Worm (Caenorhabditis elegans) whole organism, midembryonic: Measurements from ENCODE around the gene F26F4.8.

Source experiments
- T22C8.4 ChIP-seq: fragments of 200-800 bp; sonication (Bioruptor generic); IDR thresholded peaks from 2 replicates; pipeline ENCODE4 v1.3.6; 2022; ENCODE audit warnings: missing genetic modification characterization, missing compliant biosample characterization
- cog-1 ChIP-seq: sonication (generic microtip); optimal IDR thresholded peaks from 2 replicates; lab custom pipeline; 2016; ENCODE audit warnings: missing genetic modification characterization, missing compliant biosample characterization
- flt-1 ChIP-seq: fragments of 200-800 bp; sonication (Bioruptor generic); IDR thresholded peaks from 2 replicates; pipeline ENCODE4 v1.3.6; 2022; ENCODE audit warnings: missing genetic modification characterization, missing compliant biosample characterization
- klf-2 ChIP-seq: fragments of 200-800 bp; sonication (Bioruptor generic); conservative IDR thresholded peaks from 2 replicates; pipeline ENCODE4 v1.3.6; 2022; ENCODE audit warnings: missing genetic modification reagents, missing genetic modification characterization, missing compliant biosample characterization
- med-1 ChIP-seq: sonication (generic microtip); optimal IDR thresholded peaks from 2 replicates; lab custom pipeline; 2017; ENCODE audit warnings: missing genetic modification characterization, mild to moderate bottlenecking, missing compliant biosample characterization, antibody characterized with exemption, missing genetic modification reagents; ENCODE audit not compliant: insufficient read depth
- ref-1 ChIP-seq: fragments of 200-800 bp; sonication (Bioruptor generic); conservative IDR thresholded peaks from 2 replicates; pipeline ENCODE4 v1.3.6; 2022; ENCODE audit warnings: missing genetic modification reagents, missing genetic modification characterization, missing compliant biosample characterization
- tab-1 ChIP-seq: fragments of 200-800 bp; sonication (Bioruptor generic); IDR thresholded peaks from 2 replicates; pipeline ENCODE4 v1.3.6; 2022; ENCODE audit warnings: missing genetic modification characterization, missing compliant biosample characterization
- ztf-23 ChIP-seq: fragments of 200-800 bp; sonication (Bioruptor generic); IDR thresholded peaks from 2 replicates; pipeline ENCODE4 v1.3.6; 2022; ENCODE audit warnings: missing genetic modification reagents, missing genetic modification characterization, missing compliant biosample characterization
- ztf-29 ChIP-seq: fragments of 200-800 bp; sonication (Bioruptor generic); IDR thresholded peaks from 2 replicates; pipeline ENCODE4 v1.3.6; 2022; ENCODE audit warnings: missing genetic modification reagents, missing genetic modification characterization, missing compliant biosample characterization

F26F4.8 gene

ce11 chrIII:4905405-4905804 is at the start of gene F26F4.8:
F26F4.8 (minus strand) TSS chrIII:4905473.
- TF ChIP-seq ztf-23 (GFP tag; lab: Robert Waterston, UW) (no peak), klf-2 (GFP tag; lab: Robert Waterston, UW) (no peak), cog-1 (tag; lab: Kevin White, UChicago) (no peak), med-1 (GFP tag; lab: Kevin White, UChicago) (no peak), tab-1 (GFP tag; lab: Robert Waterston, UW) (no peak), ref-1 (GFP tag; lab: Robert Waterston, UW) (no peak), flt-1 (GFP tag; lab: Robert Waterston, UW) (no peak)

- TF ChIP-seq flt-1 (GFP tag; lab: Robert Waterston, UW): no peak
- TF ChIP-seq tab-1 (GFP tag; lab: Robert Waterston, UW): no peak
- TF ChIP-seq med-1 (GFP tag; lab: Kevin White, UChicago): no peak
- no peak for TF ChIP-seq ztf-29 (GFP tag; lab: Robert Waterston, UW)
- no peak for TF ChIP-seq cog-1 (tag; lab: Kevin White, UChicago)
- TF ChIP-seq ref-1 (GFP tag; lab: Robert Waterston, UW): no peak
- TF ChIP-seq klf-2 (GFP tag; lab: Robert Waterston, UW): no peak
- no peak for TF ChIP-seq T22C8.4
- TF ChIP-seq ztf-23 (GFP tag; lab: Robert Waterston, UW): no peak
Observed at ce11 chrIII:4952970-4953369, 47.7 kb upstream of the F26F4.8 start.

DNA sequence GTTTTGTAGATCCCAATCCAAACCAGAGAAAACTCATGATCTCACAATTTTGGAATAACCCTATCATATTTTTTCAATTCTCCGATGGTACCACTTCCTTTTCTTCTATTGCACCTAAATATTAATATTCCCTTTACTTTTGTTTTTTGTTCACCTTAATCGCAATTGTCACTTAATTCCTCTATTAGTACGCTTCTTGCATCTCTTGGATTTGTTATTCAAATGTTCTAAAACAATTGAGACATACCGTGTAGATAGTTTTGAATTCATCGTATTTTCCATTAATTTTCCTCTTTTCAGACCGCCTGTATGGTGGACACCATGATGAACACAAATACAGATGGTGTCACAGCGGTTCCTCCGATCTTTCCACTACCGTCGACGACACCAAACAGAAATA is 46.6 kb upstream of the F26F4.8 start, which contains the start of gene flh-2:
TSS of gene flh-2 (plus strand) at position 301 of the 400 bp plus-strand sequence.
- no peak for TF ChIP-seq cog-1 (tag; lab: Kevin White, UChicago)
- no peak for TF ChIP-seq flt-1 (GFP tag; lab: Robert Waterston, UW)
- no peak for TF ChIP-seq ztf-29 (GFP tag; lab: Robert Waterston, UW)
- TF ChIP-seq med-1 (GFP tag; lab: Kevin White, UChicago): no peak

DNA sequence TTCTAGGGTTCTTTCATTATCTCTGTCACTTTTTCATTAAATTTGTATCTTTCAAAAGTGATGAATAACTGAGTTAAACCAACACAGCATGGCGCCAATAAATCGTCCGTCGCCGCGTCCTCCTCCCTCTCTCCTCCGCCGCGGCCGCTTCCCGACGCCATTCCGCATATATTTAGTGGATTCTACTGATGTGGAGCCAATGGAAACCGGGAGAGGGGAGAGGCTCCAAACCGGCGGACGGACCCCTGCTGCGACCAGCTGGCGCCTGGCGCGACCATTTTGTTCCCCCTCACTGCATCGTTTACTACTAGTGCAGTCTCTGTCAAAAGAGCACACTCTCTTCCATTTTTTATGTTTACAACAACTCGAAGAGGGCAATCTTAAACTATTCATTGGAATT is 45.9 kb upstream of the F26F4.8 start:
- TF ChIP-seq ref-1 (GFP tag; lab: Robert Waterston, UW): no peak
- no peak for TF ChIP-seq med-1 (GFP tag; lab: Kevin White, UChicago)
- TF ChIP-seq flt-1 (GFP tag; lab: Robert Waterston, UW): no peak
- no peak for TF ChIP-seq T22C8.4
- no peak for TF ChIP-seq cog-1 (tag; lab: Kevin White, UChicago)

DNA sequence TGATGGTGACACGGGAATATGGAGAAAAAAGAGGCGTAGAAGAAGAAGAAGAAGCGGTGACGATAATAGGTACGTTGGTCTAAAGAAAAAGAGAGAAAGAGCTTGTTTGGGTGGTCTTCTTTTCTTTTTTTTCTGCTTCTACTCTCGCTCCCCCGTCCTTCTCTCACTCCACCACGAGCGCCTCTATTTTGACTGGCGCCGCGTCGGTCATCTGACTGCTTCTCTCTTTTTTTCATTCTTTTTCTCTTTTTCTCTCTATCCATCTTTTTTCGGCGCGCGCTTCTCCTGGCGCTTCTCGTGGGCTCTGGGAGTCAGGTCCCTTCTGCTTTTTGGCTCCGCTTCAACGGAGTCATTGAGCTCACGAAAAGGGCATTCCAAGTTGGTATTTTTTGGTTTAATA is 45.1 kb upstream of the F26F4.8 start:
- no peak for TF ChIP-seq ref-1 (GFP tag; lab: Robert Waterston, UW)
- TF ChIP-seq med-1 (GFP tag; lab: Kevin White, UChicago): no peak
- no peak for TF ChIP-seq ztf-29 (GFP tag; lab: Robert Waterston, UW)
- TF ChIP-seq cog-1 (tag; lab: Kevin White, UChicago): no peak
- no peak for TF ChIP-seq tab-1 (GFP tag; lab: Robert Waterston, UW)
- no peak for TF ChIP-seq T22C8.4
- TF ChIP-seq flt-1 (GFP tag; lab: Robert Waterston, UW): no peak
- no peak for TF ChIP-seq klf-2 (GFP tag; lab: Robert Waterston, UW)
- TF ChIP-seq ztf-23 (GFP tag; lab: Robert Waterston, UW): no peak

ce11 chrIII:4948631-4949030 is 43.4 kb upstream of the F26F4.8 start:
- TF ChIP-seq ztf-23 (GFP tag; lab: Robert Waterston, UW): 0 out of 2 replicates have a peak, but pooled peaks have one; percentile 45
- TF ChIP-seq flt-1 (GFP tag; lab: Robert Waterston, UW): peak; percentile 66
- TF ChIP-seq tab-1 (GFP tag; lab: Robert Waterston, UW): no peak

DNA sequence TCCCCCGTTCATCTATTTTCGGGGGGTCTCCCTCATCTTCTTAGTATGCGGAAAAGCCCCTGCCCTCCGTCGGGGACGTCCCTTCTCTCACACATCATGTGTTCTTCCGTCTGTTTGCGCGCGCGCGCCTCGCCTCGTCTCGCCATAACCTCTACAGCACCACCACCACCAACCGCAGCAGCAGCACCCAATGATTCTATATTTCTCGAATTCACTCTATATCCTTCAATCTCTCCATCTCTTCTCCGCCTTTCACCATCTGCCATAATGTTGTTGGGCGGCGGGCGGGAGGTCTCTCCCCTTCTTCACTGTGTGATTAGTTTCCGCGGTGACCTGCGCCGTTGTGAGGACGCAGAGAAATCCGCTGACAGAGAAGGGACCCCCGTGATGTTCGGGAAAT is 42.1 kb upstream of the F26F4.8 start:
- peak; percentile 69; the same call in 1 of the 2 replicates for TF ChIP-seq ztf-23 (GFP tag; lab: Robert Waterston, UW)
- peak; percentile 12; the same call in 1 of the 2 replicates for TF ChIP-seq T22C8.4
- peak; percentile 73 for TF ChIP-seq flt-1 (GFP tag; lab: Robert Waterston, UW)
- TF ChIP-seq cog-1 (tag; lab: Kevin White, UChicago): peak; percentile 56
- TF ChIP-seq tab-1 (GFP tag; lab: Robert Waterston, UW): 0 out of 2 replicates have a peak, but pooled peaks have one; percentile 51
- TF ChIP-seq klf-2 (GFP tag; lab: Robert Waterston, UW): no peak
- TF ChIP-seq med-1 (GFP tag; lab: Kevin White, UChicago): no peak
- TF ChIP-seq ztf-29 (GFP tag; lab: Robert Waterston, UW): peak; percentile 38; the same call in 1 of the 2 replicates
- TF ChIP-seq ref-1 (GFP tag; lab: Robert Waterston, UW): 0 out of 2 replicates have a peak, but pooled peaks have one; percentile 13

DNA sequence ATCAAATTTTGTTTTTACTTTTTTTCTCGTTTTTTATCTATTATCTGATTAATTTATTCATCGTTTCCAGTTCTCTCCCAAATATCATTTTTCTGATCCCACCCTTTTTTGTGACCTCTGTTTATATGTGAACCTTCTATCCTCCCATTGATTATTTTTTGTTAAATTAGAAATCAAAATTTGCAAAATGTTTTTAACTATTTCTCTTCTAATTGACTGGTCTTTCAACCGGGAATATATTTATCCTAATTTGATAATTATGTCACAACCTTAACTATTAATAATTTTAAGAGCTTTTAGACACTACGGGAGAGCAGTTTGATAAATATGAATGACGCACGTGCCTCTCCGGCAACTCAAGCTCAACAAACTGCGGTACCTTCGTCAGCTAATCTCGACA is 38.9 kb upstream of the F26F4.8 start, which contains the start of gene ntl-9:
TSS of gene ntl-9 (plus strand) at position 301 of the 400 bp plus-strand sequence.
- TF ChIP-seq flt-1 (GFP tag; lab: Robert Waterston, UW) (no peak), ref-1 (GFP tag; lab: Robert Waterston, UW) (no peak), ztf-29 (GFP tag; lab: Robert Waterston, UW) (no peak), med-1 (GFP tag; lab: Kevin White, UChicago) (no peak), tab-1 (GFP tag; lab: Robert Waterston, UW) (no peak), klf-2 (GFP tag; lab: Robert Waterston, UW) (no peak), ztf-23 (GFP tag; lab: Robert Waterston, UW) (no peak)

DNA sequence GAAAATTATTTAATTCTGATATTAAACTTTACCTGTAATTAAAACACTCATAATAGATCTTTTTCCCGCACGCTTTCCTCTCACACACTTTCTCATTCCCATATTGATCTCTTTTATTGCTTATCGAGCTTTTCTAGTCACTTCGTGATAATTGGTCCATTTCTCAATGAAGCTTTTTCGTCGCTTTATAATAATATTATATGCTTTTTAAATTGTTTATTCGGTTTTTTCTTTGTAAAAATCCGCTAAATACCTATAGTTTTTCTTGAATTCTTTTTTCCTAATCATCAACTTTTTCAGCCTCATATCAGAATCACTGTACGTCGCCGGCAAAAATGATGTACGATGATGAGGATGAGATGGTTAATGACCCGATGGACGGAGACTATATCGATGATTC is 34.0 kb upstream of the F26F4.8 start, which contains the start of gene rpb-2:
TSS of gene rpb-2 (plus strand) at position 301 of the 400 bp plus-strand sequence.
- TF ChIP-seq ref-1 (GFP tag; lab: Robert Waterston, UW) (no peak), ztf-29 (GFP tag; lab: Robert Waterston, UW) (no peak), T22C8.4 (no peak), tab-1 (GFP tag; lab: Robert Waterston, UW) (no peak), med-1 (GFP tag; lab: Kevin White, UChicago) (no peak), klf-2 (GFP tag; lab: Robert Waterston, UW) (no peak), ztf-23 (GFP tag; lab: Robert Waterston, UW) (no peak), cog-1 (tag; lab: Kevin White, UChicago) (no peak), flt-1 (GFP tag; lab: Robert Waterston, UW) (no peak)
